Worm (Caenorhabditis elegans) whole organism, L4 larva: Measurements from ENCODE around the gene pdfr-1.

Source experiments
- F37D6.2 ChIP-seq: sonication (generic microtip); optimal IDR thresholded peaks from 2 replicates; lab custom pipeline; 2016; ENCODE audit warnings: mild to moderate bottlenecking, missing genetic modification characterization, missing compliant biosample characterization
- ama-1 ChIP-seq: fragments of 150-350 bp; optimal IDR thresholded peaks from 2 replicates; lab custom pipeline; 2014; ENCODE audit warnings: inconsistent platforms, mixed read lengths
- ces-1 ChIP-seq: fragments of 150-350 bp; sonication (generic microtip); optimal IDR thresholded peaks from 4 replicates; lab custom pipeline; 2014; ENCODE audit warnings: missing biosample characterization, missing genetic modification reagents, missing genetic modification characterization
- nhr-102 ChIP-seq: sonication (generic microtip); optimal IDR thresholded peaks from 2 replicates; lab custom pipeline; 2016; ENCODE audit warnings: mild to moderate bottlenecking, missing genetic modification characterization, moderate library complexity, missing compliant biosample characterization
- pha-4 ChIP-seq, 2 experiments: fragments of 150-350 bp in 1 of 2; fragments of 200-800 bp in 1 of 2; sonication (Bioruptor generic) in 1 of 2; IDR thresholded peaks in 1 of 2; optimal IDR thresholded peaks in 1 of 2; 2 replicates each; pipeline versions ENCODE4 v1.3.6 to Lab custom; 2014 to 2022; ENCODE audit warnings: missing genetic modification characterization in 2 of 2, missing genetic modification reagents in 2 of 2, missing biosample characterization in 1 of 2, missing compliant biosample characterization in 1 of 2
- unc-130 ChIP-seq: sonication (generic microtip); optimal IDR thresholded peaks from 2 replicates; lab custom pipeline; 2016; ENCODE audit warnings: missing genetic modification reagents, missing genetic modification characterization, missing compliant biosample characterization

DNA sequence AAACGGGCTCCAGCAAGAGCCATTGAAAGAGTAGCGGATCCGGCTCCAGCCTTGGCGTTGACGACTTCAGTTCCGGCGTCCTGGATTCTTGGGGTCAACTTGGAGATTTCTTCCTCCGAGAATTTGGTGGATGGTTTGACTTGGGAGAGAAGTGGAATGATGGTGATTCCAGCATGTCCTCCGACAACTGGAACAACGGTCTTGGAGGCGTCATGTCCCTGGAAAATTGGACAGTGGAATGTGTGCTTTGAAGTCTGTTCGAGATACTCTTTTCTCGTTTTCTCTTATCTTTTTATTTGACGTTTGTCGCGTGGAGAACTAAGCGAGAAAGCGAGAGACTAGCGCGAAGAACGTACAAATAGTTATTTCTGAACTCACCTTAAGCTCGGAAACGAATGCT is 44.8 kb downstream of the pdfr-1 start:
- TF ChIP-seq ces-1 (GFP tag; lab: Kevin White, UChicago) (no peak), ama-1 (lab: Kevin White, UChicago) (no peak), F37D6.2 (tag; lab: Kevin White, UChicago) (no peak), unc-130 (GFP tag; lab: Kevin White, UChicago) (no peak), pha-4 (GFP tag; IDR thresholded peaks at IDR 0.05; lab: Robert Waterston, UW) (no peak), pha-4 (tag; optimal IDR thresholded peaks at IDR 0.05; lab: Kevin White, UChicago) (no peak), nhr-102 (no peak)
